Worm (Caenorhabditis elegans): Measurements from ENCODE around the gene unc-103.

DNA sequence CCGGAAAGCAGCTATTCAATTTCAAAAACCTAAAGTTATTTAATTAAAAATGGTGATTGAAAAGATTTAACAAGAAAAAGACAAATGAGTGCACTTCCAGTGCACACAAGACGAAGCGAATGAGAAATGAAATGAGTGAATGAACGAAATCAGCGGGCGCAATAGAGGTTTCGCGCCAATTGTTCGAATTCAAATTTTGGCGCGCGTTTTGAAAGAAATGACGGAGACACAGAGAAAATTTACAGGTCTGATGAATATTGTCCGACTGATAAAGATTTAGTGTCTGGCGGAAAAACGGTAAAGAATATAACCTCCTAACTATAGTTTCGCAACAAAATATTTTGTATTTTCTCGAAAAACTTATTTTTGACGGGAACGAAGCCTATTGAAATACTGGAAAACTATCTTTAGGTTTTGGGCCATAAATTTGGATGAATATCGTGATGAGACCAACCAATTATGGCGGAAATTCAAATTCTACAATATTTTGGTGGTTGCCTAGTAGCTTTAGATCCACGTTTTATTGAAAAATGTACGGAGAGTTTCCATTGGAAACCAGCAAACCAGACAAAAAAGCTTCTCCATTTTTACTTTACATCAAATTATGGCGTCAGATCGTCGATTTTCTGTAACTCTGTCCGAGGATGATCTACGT lies 19.6 kb upstream of the unc-103 start, which contains the start of gene C03C10.7:
- TF ChIP-seq hnd-1 (tag; optimal IDR thresholded peaks at IDR 0.05) (no peak), tbx-11 (GFP tag; IDR thresholded peaks at IDR 0.05) (no peak), flt-1 (GFP tag; IDR thresholded peaks at IDR 0.05) (no peak), ama-1 (optimal IDR thresholded peaks at IDR 0.05) (no peak), tbx-37 (GFP tag; conservative IDR thresholded peaks at IDR 0.05) (no peak), sea-1 (GFP tag; conservative IDR thresholded peaks at IDR 0.05) (no peak), ceh-36 (tag; optimal IDR thresholded peaks at IDR 0.05) (no peak), hmbx-1 (tag; optimal IDR thresholded peaks at IDR 0.05) (no peak), scrt-1 (GFP tag; IDR thresholded peaks at IDR 0.05) (no peak), pes-1 (GFP tag; IDR thresholded peaks at IDR 0.05) (no peak), aly-1 (tag; optimal IDR thresholded peaks at IDR 0.05) (no peak), tra-4 (tag; optimal IDR thresholded peaks at IDR 0.05) (no peak), F13C5.2 (tag; optimal IDR thresholded peaks at IDR 0.05) (no peak), hmg-4 (GFP tag; optimal IDR thresholded peaks at IDR 0.05) (no peak)

All from whole organism, early embryonic.